Worm (Caenorhabditis elegans): Measurements from ENCODE around the gene tbc-13.

DNA sequence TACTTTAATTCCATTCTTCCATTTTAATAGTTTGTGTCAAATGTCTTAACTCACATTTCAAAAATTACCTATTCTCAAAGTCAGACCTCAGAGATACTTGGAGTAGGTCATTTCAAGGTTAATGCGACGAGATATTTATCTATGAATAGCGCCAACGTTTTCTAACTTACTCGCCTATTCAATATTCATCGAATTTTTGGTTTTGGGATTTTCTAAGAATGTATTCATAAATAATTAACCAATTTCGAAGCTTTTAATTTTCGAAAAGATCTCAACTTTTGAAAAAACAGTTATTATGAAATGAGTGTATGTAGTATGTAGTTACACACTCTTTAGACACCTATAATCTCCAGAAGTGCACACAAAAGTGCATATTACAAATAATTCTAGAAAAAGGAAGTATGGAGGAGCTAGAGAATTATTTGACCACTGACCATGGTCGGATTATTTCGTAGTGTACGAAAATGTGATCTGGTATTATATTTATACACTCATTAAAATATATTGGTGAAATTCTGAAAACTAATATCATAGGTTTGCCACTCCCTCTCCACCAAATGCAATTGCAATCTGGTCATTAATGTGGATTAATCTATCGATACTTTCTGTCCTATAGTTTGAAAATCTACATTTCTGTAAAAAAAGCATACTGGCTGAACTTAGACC is 27.8 kb downstream of the tbc-13 start:
- TF ChIP-seq ztf-29 (GFP tag; IDR thresholded peaks at IDR 0.05), result no peak
- no peak for TF ChIP-seq ref-1 (GFP tag; conservative IDR thresholded peaks at IDR 0.05)
- no peak for TF ChIP-seq tab-1 (GFP tag; IDR thresholded peaks at IDR 0.05)
- TF ChIP-seq cog-1 (tag; optimal IDR thresholded peaks at IDR 0.05), result no peak
- TF ChIP-seq T22C8.4 (GFP tag; IDR thresholded peaks at IDR 0.05), result no peak
